Worm (Caenorhabditis elegans) whole organism, late embryonic: ENCODE data around the gene R10E11.9.

Experiments
- K02D7.2 ChIP-seq: sonication (generic microtip); optimal IDR thresholded peaks from 2 replicates; lab custom pipeline; 2017; ENCODE audit warnings: mild to moderate bottlenecking, missing genetic modification characterization, missing compliant biosample characterization
- ceh-14 ChIP-seq: sonication (generic microtip); optimal IDR thresholded peaks from 2 replicates; lab custom pipeline; 2016; ENCODE audit warnings: missing genotype, missing genetic modification characterization, missing compliant biosample characterization
- ceh-18 ChIP-seq: sonication (generic microtip); optimal IDR thresholded peaks from 2 replicates; lab custom pipeline; 2016; ENCODE audit warnings: missing genetic modification characterization, missing compliant biosample characterization
- hlh-6 ChIP-seq: sonication (generic microtip); optimal IDR thresholded peaks from 2 replicates; lab custom pipeline; 2016; ENCODE audit warnings: missing genotype, missing genetic modification characterization, missing compliant biosample characterization
- nfya-1 ChIP-seq: sonication (generic microtip); optimal IDR thresholded peaks from 2 replicates; lab custom pipeline; 2017; ENCODE audit warnings: missing genetic modification characterization, mild to moderate bottlenecking, missing compliant biosample characterization, antibody characterized with exemption, moderate library complexity
- pag-3 ChIP-seq: sonication (generic microtip); optimal IDR thresholded peaks from 2 replicates; lab custom pipeline; 2016; ENCODE audit warnings: missing compliant biosample characterization, missing genetic modification characterization, borderline replicate concordance
- ref-2 ChIP-seq: sonication (generic microtip); optimal IDR thresholded peaks from 2 replicates; lab custom pipeline; 2016; ENCODE audit warnings: missing genetic modification characterization, missing compliant biosample characterization
- tbx-2 ChIP-seq: sonication (generic microtip); optimal IDR thresholded peaks from 2 replicates; lab custom pipeline; 2016; ENCODE audit warnings: missing genetic modification characterization, missing compliant biosample characterization
- unc-55 ChIP-seq: sonication (generic microtip); optimal IDR thresholded peaks from 2 replicates; lab custom pipeline; 2017; ENCODE audit warnings: missing biosample characterization, missing genetic modification reagents, missing genetic modification characterization

R10E11.9 gene

ce11 chrIII:9744525-9744924 lies 48.9 kb downstream of the R10E11.9 start:
- TF ChIP-seq ceh-14 (no peak), unc-55 (GFP tag; lab: Kevin White, UChicago) (peak; percentile 14), ceh-18 (tag; lab: Kevin White, UChicago) (peak; percentile 3), pag-3 (tag; lab: Kevin White, UChicago) (no peak)
- TF ChIP-seq, all 69 proteins: peak for 2

DNA sequence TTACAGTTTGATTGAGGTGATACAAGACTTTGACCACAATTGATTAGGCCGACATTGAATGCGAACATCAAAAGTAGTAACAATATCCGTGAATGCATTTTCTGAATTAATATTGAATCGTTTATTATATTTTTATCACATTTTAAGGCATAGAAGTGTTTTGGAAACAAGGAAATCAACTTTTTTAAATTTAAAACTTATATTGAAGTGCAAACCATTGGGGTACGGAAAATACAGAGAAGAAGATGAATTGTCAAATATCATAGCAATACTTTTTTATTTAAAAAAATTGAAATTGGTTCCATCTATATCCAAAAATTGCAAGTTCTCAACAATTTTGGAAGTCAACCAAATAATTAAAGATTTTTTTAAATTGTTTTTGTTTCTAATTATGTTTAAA lies 50.2 kb downstream of the R10E11.9 start, which contains the start of gene T05G5.1:
Gene T05G5.1, minus strand, starts transcription at position 101 of the 400 bp plus-strand sequence.
- no peak for TF ChIP-seq K02D7.2 (tag; lab: Kevin White, UChicago)

DNA sequence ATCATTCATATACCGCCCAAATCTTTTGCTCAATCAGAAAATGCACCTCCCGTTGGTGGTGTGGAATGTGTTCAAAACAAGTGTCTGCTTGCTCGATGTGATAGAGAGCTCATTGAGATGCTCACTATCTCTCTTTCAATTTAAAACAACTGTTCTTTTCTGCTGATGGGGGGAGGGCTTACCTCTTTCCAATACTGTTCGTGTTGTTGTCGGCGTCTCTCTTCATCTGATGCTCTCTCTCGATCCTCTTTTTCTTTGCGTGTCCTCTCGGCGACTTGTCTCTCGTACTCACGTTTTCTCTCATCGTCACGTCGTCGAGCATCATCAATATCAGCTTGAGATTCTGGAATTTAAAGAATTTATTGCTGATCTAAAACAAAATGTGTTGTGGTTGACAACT lies 51.5 kb downstream of the R10E11.9 start:
- peak; percentile 2 for TF ChIP-seq tbx-2 (tag; lab: Kevin White, UChicago)
- TF ChIP-seq ref-2 (tag; lab: Kevin White, UChicago) = peak; percentile 33
- no peak for TF ChIP-seq hlh-6 (tag; lab: Kevin White, UChicago)
- TF ChIP-seq unc-55 (GFP tag; lab: Kevin White, UChicago) = peak; percentile 57
- peak; percentile 0 for TF ChIP-seq nfya-1 (tag; lab: Kevin White, UChicago)
